Worm (Caenorhabditis elegans) whole organism, L2 larva: ENCODE measurements around the gene E01G4.3.

Experiments
- C34F6.9 ChIP-seq: fragments of 150-350 bp; optimal IDR thresholded peaks from 2 replicates; lab custom pipeline; 2014; ENCODE audit warnings: missing biosample characterization, missing genetic modification characterization
- F13H6.1 ChIP-seq: sonication (generic microtip); optimal IDR thresholded peaks from 2 replicates; lab custom pipeline; 2016; ENCODE audit warnings: missing genetic modification characterization, missing compliant biosample characterization
- Y55F3AM.14 ChIP-seq: fragments of 200-800 bp; sonication (Bioruptor generic); optimal IDR thresholded peaks from 2 replicates; lab custom pipeline; 2018; ENCODE audit warnings: mild to moderate bottlenecking, missing genetic modification characterization, missing compliant biosample characterization
- alr-1 ChIP-seq: fragments of 150-350 bp; optimal IDR thresholded peaks from 2 replicates; lab custom pipeline; 2014; ENCODE audit warnings: missing biosample characterization, missing genetic modification characterization
- aly-2 ChIP-seq: fragments of 150-350 bp; optimal IDR thresholded peaks from 2 replicates; lab custom pipeline; 2014; ENCODE audit warnings: missing biosample characterization, missing genetic modification characterization
- ama-1 ChIP-seq: fragments of 150-350 bp; optimal IDR thresholded peaks from 2 replicates; lab custom pipeline; 2018; ENCODE audit warnings: inconsistent platforms
- blmp-1 ChIP-seq: sonication (generic microtip); optimal IDR thresholded peaks from 2 replicates; lab custom pipeline; 2017; ENCODE audit warnings: missing genetic modification characterization, mild to moderate bottlenecking, missing compliant biosample characterization, antibody characterized with exemption, moderate library complexity; ENCODE audit not compliant: insufficient read depth
- ceh-82 ChIP-seq: fragments of 150-350 bp; optimal IDR thresholded peaks from 2 replicates; lab custom pipeline; 2014; ENCODE audit warnings: missing biosample characterization, missing genetic modification characterization
- crh-2 ChIP-seq: sonication (generic microtip); optimal IDR thresholded peaks from 2 replicates; lab custom pipeline; 2017; ENCODE audit warnings: missing biosample characterization, missing genetic modification characterization
- dmd-4 ChIP-seq: sonication (generic microtip); optimal IDR thresholded peaks from 2 replicates; lab custom pipeline; 2017; ENCODE audit warnings: missing biosample characterization, missing genetic modification characterization
- egl-27 ChIP-seq: sonication (generic microtip); optimal IDR thresholded peaks from 3 replicates; lab custom pipeline; 2017; ENCODE audit warnings: missing biosample characterization, missing genetic modification reagents, missing genetic modification characterization
- elt-1 ChIP-seq: fragments of 150-350 bp; optimal IDR thresholded peaks from 2 replicates; lab custom pipeline; 2014; ENCODE audit warnings: missing biosample characterization, missing genetic modification characterization
- fos-1 ChIP-seq: fragments of 150-350 bp; optimal IDR thresholded peaks from 2 replicates; lab custom pipeline; 2014; ENCODE audit warnings: missing biosample characterization, missing genetic modification characterization
- gmeb-1 ChIP-seq: fragments of 150-350 bp; optimal IDR thresholded peaks from 2 replicates; lab custom pipeline; 2014; ENCODE audit warnings: missing biosample characterization, missing genetic modification characterization
- lin-11 ChIP-seq: fragments of 150-350 bp; sonication (generic microtip); optimal IDR thresholded peaks from 2 replicates; lab custom pipeline; 2014; ENCODE audit warnings: missing biosample characterization, missing genetic modification characterization, inconsistent platforms, mixed read lengths
- lin-13 ChIP-seq: fragments of 150-350 bp; optimal IDR thresholded peaks from 2 replicates; lab custom pipeline; 2014; ENCODE audit warnings: missing biosample characterization, missing genetic modification reagents, missing genetic modification characterization
- lsy-2 ChIP-seq, 2 experiments: fragments of 150-350 bp in 1 of 2; sonication (generic microtip) in 1 of 2; optimal IDR thresholded peaks; 2 replicates each; lab custom pipeline; 2014 to 2017; ENCODE audit warnings: missing biosample characterization in 2 of 2, missing genetic modification characterization in 2 of 2
- mab-5 ChIP-seq: fragments of 150-350 bp; optimal IDR thresholded peaks from 2 replicates; lab custom pipeline; 2014; ENCODE audit warnings: missing biosample characterization, missing genetic modification characterization
- mbf-1 ChIP-seq: sonication (generic microtip); optimal IDR thresholded peaks from 2 replicates; lab custom pipeline; 2017; ENCODE audit warnings: missing biosample characterization, missing genetic modification characterization
- nhr-10 ChIP-seq: sonication (generic microtip); optimal IDR thresholded peaks from 2 replicates; lab custom pipeline; 2017; ENCODE audit warnings: missing biosample characterization, missing genetic modification characterization
- nhr-11 ChIP-seq: fragments of 150-350 bp; optimal IDR thresholded peaks from 2 replicates; lab custom pipeline; 2014; ENCODE audit warnings: missing biosample characterization, missing genetic modification characterization
- nhr-129 ChIP-seq: fragments of 150-350 bp; optimal IDR thresholded peaks from 2 replicates; lab custom pipeline; 2014; ENCODE audit warnings: missing biosample characterization, missing genetic modification characterization
- nhr-21 ChIP-seq: fragments of 150-350 bp; optimal IDR thresholded peaks from 2 replicates; lab custom pipeline; 2014; ENCODE audit warnings: missing biosample characterization, missing genetic modification characterization
- nhr-23 ChIP-seq: fragments of 150-350 bp; optimal IDR thresholded peaks from 2 replicates; lab custom pipeline; 2014; ENCODE audit warnings: missing biosample characterization, missing genetic modification reagents, missing genetic modification characterization
- nhr-25 ChIP-seq: fragments of 150-350 bp; sonication (generic microtip); optimal IDR thresholded peaks from 3 replicates; lab custom pipeline; 2014; ENCODE audit warnings: missing biosample characterization, missing genetic modification characterization
- nhr-6 ChIP-seq: fragments of 150-350 bp; optimal IDR thresholded peaks from 2 replicates; lab custom pipeline; 2014; ENCODE audit warnings: missing biosample characterization, missing genetic modification characterization
- peb-1 ChIP-seq: fragments of 150-350 bp; optimal IDR thresholded peaks from 2 replicates; lab custom pipeline; 2014; ENCODE audit warnings: missing biosample characterization, missing genetic modification characterization
- skn-1 ChIP-seq: sonication (generic microtip); optimal IDR thresholded peaks from 2 replicates; lab custom pipeline; 2017; ENCODE audit warnings: missing biosample characterization, missing genetic modification characterization
- sma-3 ChIP-seq: sonication (generic microtip); optimal IDR thresholded peaks from 2 replicates; lab custom pipeline; 2016; ENCODE audit warnings: missing genetic modification reagents, missing genetic modification characterization, missing compliant biosample characterization
- sma-9 ChIP-seq, 2 experiments: fragments of 150-350 bp in 1 of 2; sonication (generic microtip) in 1 of 2; optimal IDR thresholded peaks; 2 replicates each; lab custom pipeline; 2014 to 2016; ENCODE audit warnings: missing genetic modification characterization in 2 of 2, mild to moderate bottlenecking in 1 of 2, missing biosample characterization in 1 of 2, missing compliant biosample characterization in 1 of 2, missing genetic modification reagents in 1 of 2, moderate library complexity in 1 of 2
- snpc-4 ChIP-seq: fragments of 150-350 bp; optimal IDR thresholded peaks from 2 replicates; lab custom pipeline; 2014; ENCODE audit warnings: missing biosample characterization, missing genetic modification characterization
- unc-39 ChIP-seq: fragments of 150-350 bp; optimal IDR thresholded peaks from 2 replicates; lab custom pipeline; 2014; ENCODE audit warnings: missing biosample characterization, missing genetic modification characterization
- unc-55 ChIP-seq: fragments of 150-350 bp; sonication (generic microtip); optimal IDR thresholded peaks from 3 replicates; lab custom pipeline; 2014; ENCODE audit warnings: missing biosample characterization, missing genetic modification reagents, missing genetic modification characterization
- unc-62 ChIP-seq: fragments of 150-350 bp; optimal IDR thresholded peaks from 2 replicates; lab custom pipeline; 2014; ENCODE audit warnings: missing biosample characterization, missing genetic modification reagents, missing genetic modification characterization
- zag-1 ChIP-seq: fragments of 150-350 bp; optimal IDR thresholded peaks from 2 replicates; lab custom pipeline; 2014; ENCODE audit warnings: missing biosample characterization, missing genetic modification characterization
- ztf-1 ChIP-seq: fragments of 200-800 bp; sonication (Bioruptor generic); conservative IDR thresholded peaks from 2 replicates; pipeline ENCODE4 v1.3.6; 2022; ENCODE audit warnings: missing genetic modification characterization, missing compliant biosample characterization

The E01G4.3 gene

ce11 chrII:13479424-13479823, 10.0 kb upstream of the E01G4.3 start:
- TF ChIP-seq ama-1 (lab: Kevin White, UChicago) = no peak
- no peak for TF ChIP-seq alr-1 (tag; lab: Kevin White, UChicago)
- TF ChIP-seq nhr-11 (tag; lab: Kevin White, UChicago) = no peak
- no peak for TF ChIP-seq mbf-1 (tag; lab: Kevin White, UChicago)

- TF ChIP-seq nhr-10 = no peak
- peak; percentile 48 for TF ChIP-seq crh-2 (tag; lab: Kevin White, UChicago)
- TF ChIP-seq nhr-6 = no peak
- peak; percentile 16 for TF ChIP-seq F13H6.1 (tag; lab: Kevin White, UChicago)
- no peak for TF ChIP-seq alr-1 (tag; lab: Kevin White, UChicago)
- peak; percentile 5 for TF ChIP-seq ama-1 (lab: Kevin White, UChicago)
- TF ChIP-seq egl-27 (tag; lab: Kevin White, UChicago) = no peak
- peak; percentile 2 for TF ChIP-seq nhr-21 (tag; lab: Kevin White, UChicago)
- TF ChIP-seq lsy-2 (tag; optimal IDR thresholded peaks at IDR 0.05; lab: Kevin White, UChicago) = peak; percentile 46 to 71
- peak; percentile 29 for TF ChIP-seq lin-13
- peak; percentile 44 for TF ChIP-seq sma-3
- TF ChIP-seq lin-11 (tag; lab: Kevin White, UChicago) = no peak
- no peak for TF ChIP-seq mbf-1 (tag; lab: Kevin White, UChicago)
- TF ChIP-seq ztf-1 = no peak
- TF ChIP-seq skn-1 = no peak
- peak; percentile 73 for TF ChIP-seq unc-55 (GFP tag; lab: Kevin White, UChicago)
- no peak for TF ChIP-seq elt-1
- TF ChIP-seq unc-39 (tag; lab: Kevin White, UChicago) = no peak
- TF ChIP-seq mab-5 (tag; lab: Kevin White, UChicago) = no peak
- TF ChIP-seq zag-1 = no peak
- peak; percentile 29 for TF ChIP-seq sma-9 (GFP tag; optimal IDR thresholded peaks at IDR 0.05; lab: Kevin White, UChicago)
- no peak for TF ChIP-seq sma-9 (tag; optimal IDR thresholded peaks at IDR 0.05; lab: Kevin White, UChicago)
- TF ChIP-seq gmeb-1 (tag; lab: Kevin White, UChicago) = peak; percentile 77
- TF ChIP-seq C34F6.9 = peak; percentile 73
- peak; percentile 24 for TF ChIP-seq nhr-129 (tag; lab: Kevin White, UChicago)
- peak; percentile 2 for TF ChIP-seq nhr-25 (tag; lab: Kevin White, UChicago)
Observed at ce11 chrII:13477230-13477629, 7.8 kb upstream of the E01G4.3 start.

DNA sequence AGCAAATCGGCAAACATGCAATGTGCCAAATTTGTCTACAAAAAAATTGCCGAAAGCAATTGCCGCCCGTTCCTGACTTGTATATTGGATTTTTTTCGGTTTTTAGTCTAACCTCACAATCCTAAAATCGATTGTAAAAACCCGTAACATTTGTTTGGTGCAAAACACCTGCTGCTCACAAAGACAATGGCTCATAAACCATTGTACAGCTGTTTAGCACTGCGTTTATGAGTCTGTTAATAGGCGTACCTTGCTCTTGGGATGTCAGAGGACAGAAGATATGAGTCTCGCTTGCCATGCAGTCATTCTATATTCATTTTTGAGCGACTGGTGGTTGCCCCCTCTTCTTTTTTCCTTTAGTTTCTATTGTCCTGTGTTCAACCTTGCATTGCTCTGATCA, 2.7 kb upstream of the E01G4.3 start, which contains the start of gene E01G4.5:
Gene E01G4.5, plus strand, starts transcription at position 301 of the 400 bp plus-strand sequence.
- TF ChIP-seq ceh-82 (tag; lab: Kevin White, UChicago) (no peak), blmp-1 (tag; lab: Kevin White, UChicago) (no peak), nhr-23 (tag; lab: Kevin White, UChicago) (no peak), mab-5 (tag; lab: Kevin White, UChicago) (no peak), dmd-4 (tag; lab: Kevin White, UChicago) (no peak), egl-27 (tag; lab: Kevin White, UChicago) (no peak), mbf-1 (tag; lab: Kevin White, UChicago) (no peak), F13H6.1 (tag; lab: Kevin White, UChicago) (no peak), lin-13 (no peak), lin-11 (tag; lab: Kevin White, UChicago) (no peak), peb-1 (tag; lab: Kevin White, UChicago) (no peak), unc-62 (GFP tag; lab: Kevin White, UChicago) (no peak), nhr-21 (tag; lab: Kevin White, UChicago) (no peak), skn-1 (no peak), nhr-129 (tag; lab: Kevin White, UChicago) (no peak), gmeb-1 (tag; lab: Kevin White, UChicago) (no peak), aly-2 (no peak), nhr-11 (tag; lab: Kevin White, UChicago) (no peak)

- TF ChIP-seq lsy-2 (tag; optimal IDR thresholded peaks at IDR 0.05; lab: Kevin White, UChicago) (no peak), C34F6.9 (no peak), nhr-21 (tag; lab: Kevin White, UChicago) (no peak), nhr-25 (tag; lab: Kevin White, UChicago) (no peak), fos-1 (tag; lab: Kevin White, UChicago) (no peak), Y55F3AM.14 (GFP tag; lab: Kevin White, UChicago) (no peak), lin-13 (no peak), snpc-4 (tag; lab: Kevin White, UChicago) (no peak), ama-1 (lab: Kevin White, UChicago) (no peak), zag-1 (no peak), ceh-82 (tag; lab: Kevin White, UChicago) (no peak)
Observed at ce11 chrII:13470655-13471054, 1.3 kb upstream of the E01G4.3 start.
